Worm (Caenorhabditis elegans) whole organism, L4 larva: ENCODE data around the gene slc-25A18.1.

ENCODE experiments used
- F26F4.8 ChIP-seq: fragments of 200-800 bp; sonication (Bioruptor generic); conservative IDR thresholded peaks from 2 replicates; pipeline ENCODE4 v1.3.6; 2022; ENCODE audit warnings: missing genetic modification characterization, missing compliant biosample characterization
- F37D6.2 ChIP-seq: sonication (generic microtip); optimal IDR thresholded peaks from 2 replicates; lab custom pipeline; 2016; ENCODE audit warnings: mild to moderate bottlenecking, missing genetic modification characterization, missing compliant biosample characterization
- F49E8.2 ChIP-seq: sonication (generic microtip); optimal IDR thresholded peaks from 2 replicates; lab custom pipeline; 2016; ENCODE audit warnings: missing compliant biosample characterization, mild to moderate bottlenecking, missing genetic modification characterization, borderline replicate concordance
- T20F7.1 ChIP-seq: fragments of 200-800 bp; sonication (Bioruptor generic); optimal IDR thresholded peaks from 2 replicates; lab custom pipeline; 2018; ENCODE audit warnings: mild to moderate bottlenecking, missing genetic modification characterization, missing compliant biosample characterization
- T26A8.4 ChIP-seq: fragments of 200-800 bp; sonication (Bioruptor generic); IDR thresholded peaks from 2 replicates; pipeline ENCODE4 v1.3.6; 2022; ENCODE audit warnings: missing genetic modification characterization, missing compliant biosample characterization
- Y48G9A.11 ChIP-seq: fragments of 200-800 bp; sonication (Bioruptor generic); IDR thresholded peaks from 2 replicates; pipeline ENCODE4 v1.3.6; 2022; ENCODE audit warnings: missing genetic modification reagents, missing genetic modification characterization, missing compliant biosample characterization
- Y5F2A.4 ChIP-seq: fragments of 200-800 bp; sonication (Bioruptor generic); optimal IDR thresholded peaks from 2 replicates; lab custom pipeline; 2018; ENCODE audit warnings: mild to moderate bottlenecking, missing genetic modification characterization, missing compliant biosample characterization
- Y75B8A.6 ChIP-seq: fragments of 200-800 bp; sonication (Bioruptor generic); IDR thresholded peaks from 2 replicates; pipeline ENCODE4 v1.3.6; 2022; ENCODE audit warnings: missing genetic modification reagents, missing genetic modification characterization, missing compliant biosample characterization
- ZK337.2 ChIP-seq: fragments of 200-800 bp; sonication (Bioruptor generic); IDR thresholded peaks from 2 replicates; pipeline ENCODE4 v1.3.6; 2022; ENCODE audit warnings: missing genetic modification reagents, missing genetic modification characterization, missing compliant biosample characterization
- aha-1 ChIP-seq: fragments of 150-350 bp; peaks from one replicate; lab custom pipeline; 2014; ENCODE audit warnings: missing biosample characterization, missing genetic modification characterization
- ama-1 ChIP-seq: fragments of 150-350 bp; optimal IDR thresholded peaks from 2 replicates; lab custom pipeline; 2014; ENCODE audit warnings: inconsistent platforms, mixed read lengths
- ceh-44 ChIP-seq: fragments of 200-800 bp; sonication (Bioruptor generic); IDR thresholded peaks from 2 replicates; pipeline ENCODE4 v1.3.6; 2022; ENCODE audit warnings: missing genetic modification reagents, missing genetic modification characterization, missing compliant biosample characterization
- ces-1 ChIP-seq: fragments of 150-350 bp; sonication (generic microtip); optimal IDR thresholded peaks from 4 replicates; lab custom pipeline; 2014; ENCODE audit warnings: missing biosample characterization, missing genetic modification reagents, missing genetic modification characterization
- cey-2 ChIP-seq: sonication (generic microtip); optimal IDR thresholded peaks from 3 replicates; lab custom pipeline; 2017; ENCODE audit warnings: missing genetic modification characterization, mild to moderate bottlenecking, missing compliant biosample characterization, antibody characterized with exemption, borderline replicate concordance; ENCODE audit not compliant: insufficient read depth
- daf-12 ChIP-seq: fragments of 150-350 bp; optimal IDR thresholded peaks from 2 replicates; lab custom pipeline; 2014; ENCODE audit warnings: missing biosample characterization, missing genetic modification reagents, missing genetic modification characterization
- daf-8 ChIP-seq: fragments of 200-800 bp; sonication (Bioruptor generic); IDR thresholded peaks from 2 replicates; pipeline ENCODE4 v1.3.6; 2022; ENCODE audit warnings: missing genetic modification characterization, missing compliant biosample characterization
- dmd-8 ChIP-seq: fragments of 200-800 bp; sonication (Bioruptor generic); IDR thresholded peaks from 2 replicates; pipeline ENCODE4 v1.3.6; 2022; ENCODE audit warnings: missing genetic modification characterization, missing compliant biosample characterization
- duxl-1 ChIP-seq: sonication (generic microtip); optimal IDR thresholded peaks from 2 replicates; lab custom pipeline; 2016; ENCODE audit warnings: mild to moderate bottlenecking, missing genetic modification characterization, moderate library complexity, missing compliant biosample characterization; ENCODE audit not compliant: poor library complexity
- dve-1 ChIP-seq: sonication (generic microtip); optimal IDR thresholded peaks from 2 replicates; lab custom pipeline; 2017; ENCODE audit warnings: antibody characterized with exemption, mild to moderate bottlenecking, missing genetic modification characterization, missing compliant biosample characterization; ENCODE audit not compliant: insufficient read depth
- egl-27 ChIP-seq: sonication (generic microtip); optimal IDR thresholded peaks from 3 replicates; lab custom pipeline; 2017; ENCODE audit warnings: missing biosample characterization, missing genetic modification reagents, missing genetic modification characterization
- gei-8 ChIP-seq: fragments of 200-800 bp; sonication (Bioruptor generic); optimal IDR thresholded peaks from 2 replicates; lab custom pipeline; 2018; ENCODE audit warnings: mild to moderate bottlenecking, missing genetic modification characterization, missing compliant biosample characterization
- hif-1 ChIP-seq, 2 experiments: sonication (generic microtip); optimal IDR thresholded peaks; 2 replicates each; lab custom pipeline; 2016 to 2017; ENCODE audit warnings: missing compliant biosample characterization in 2 of 2, missing genetic modification characterization in 2 of 2, missing genetic modification reagents in 2 of 2, missing genotype in 2 of 2, mild to moderate bottlenecking in 1 of 2
- hmg-1.1 ChIP-seq: fragments of 200-800 bp; sonication (Bioruptor generic); IDR thresholded peaks from 2 replicates; pipeline ENCODE4 v1.3.6; 2022; ENCODE audit warnings: missing genetic modification reagents, missing genetic modification characterization, missing compliant biosample characterization
- lin-1 ChIP-seq: fragments of 200-800 bp; sonication (Bioruptor generic); IDR thresholded peaks from 2 replicates; pipeline ENCODE4 v1.3.6; 2022; ENCODE audit warnings: missing genetic modification reagents, missing genetic modification characterization, missing compliant biosample characterization
- lin-29 ChIP-seq: fragments of 200-800 bp; sonication (Bioruptor generic); IDR thresholded peaks from 2 replicates; pipeline ENCODE4 v1.3.6; 2022; ENCODE audit warnings: missing genetic modification reagents, missing genetic modification characterization, missing compliant biosample characterization
- lir-3 ChIP-seq: sonication (generic microtip); optimal IDR thresholded peaks from 2 replicates; lab custom pipeline; 2016; ENCODE audit warnings: mild to moderate bottlenecking, missing genetic modification characterization, missing compliant biosample characterization
- lsy-2 ChIP-seq, 2 experiments: fragments of 150-350 bp in 1 of 2; sonication (generic microtip) in 1 of 2; optimal IDR thresholded peaks; 2 replicates each; lab custom pipeline; 2014 to 2017; ENCODE audit warnings: missing biosample characterization in 2 of 2, missing genetic modification characterization in 2 of 2
- madf-9 ChIP-seq: fragments of 200-800 bp; sonication (Bioruptor generic); conservative IDR thresholded peaks from 2 replicates; pipeline ENCODE4 v1.3.6; 2022; ENCODE audit warnings: missing genetic modification reagents, missing genetic modification characterization, missing compliant biosample characterization
- mdl-1 ChIP-seq, 2 experiments: fragments of 150-350 bp in 1 of 2; sonication (generic microtip) in 1 of 2; optimal IDR thresholded peaks; 2 replicates each; lab custom pipeline; 2014 to 2017; ENCODE audit warnings: missing biosample characterization in 2 of 2, missing genetic modification characterization in 2 of 2
- mdt-29 ChIP-seq: fragments of 200-800 bp; sonication (Bioruptor generic); IDR thresholded peaks from 2 replicates; pipeline ENCODE4 v1.3.6; 2022; ENCODE audit warnings: missing genetic modification reagents, missing genetic modification characterization, missing compliant biosample characterization
- mep-1 ChIP-seq: fragments of 150-350 bp; sonication (generic microtip); optimal IDR thresholded peaks from 3 replicates; lab custom pipeline; 2014; ENCODE audit warnings: missing biosample characterization, missing genetic modification characterization
- mxl-3 ChIP-seq: fragments of 200-800 bp; sonication (Bioruptor generic); optimal IDR thresholded peaks from 2 replicates; lab custom pipeline; 2018; ENCODE audit warnings: mild to moderate bottlenecking, missing genetic modification characterization, missing compliant biosample characterization
- nhr-10 ChIP-seq: fragments of 150-350 bp; optimal IDR thresholded peaks from 2 replicates; lab custom pipeline; 2014; ENCODE audit warnings: missing biosample characterization, missing genetic modification characterization
- nhr-102 ChIP-seq: sonication (generic microtip); optimal IDR thresholded peaks from 2 replicates; lab custom pipeline; 2016; ENCODE audit warnings: mild to moderate bottlenecking, missing genetic modification characterization, moderate library complexity, missing compliant biosample characterization
- nhr-237 ChIP-seq: sonication (generic microtip); optimal IDR thresholded peaks from 2 replicates; lab custom pipeline; 2017; ENCODE audit warnings: missing biosample characterization, missing genetic modification characterization
- nhr-25 ChIP-seq: sonication (generic microtip); optimal IDR thresholded peaks from 2 replicates; lab custom pipeline; 2017; ENCODE audit warnings: missing genetic modification characterization, mild to moderate bottlenecking, missing compliant biosample characterization, antibody characterized with exemption, moderate library complexity, borderline replicate concordance; ENCODE audit not compliant: insufficient read depth
- nhr-28 ChIP-seq: fragments of 150-350 bp; optimal IDR thresholded peaks from 2 replicates; lab custom pipeline; 2014; ENCODE audit warnings: missing biosample characterization, missing genetic modification characterization
- nhr-42 ChIP-seq: fragments of 200-800 bp; sonication (Bioruptor generic); IDR thresholded peaks from 2 replicates; pipeline ENCODE4 v1.3.6; 2022; ENCODE audit warnings: missing genetic modification characterization, missing compliant biosample characterization
- nhr-48 ChIP-seq: sonication (generic microtip); optimal IDR thresholded peaks from 2 replicates; lab custom pipeline; 2016; ENCODE audit warnings: mild to moderate bottlenecking, missing genetic modification characterization, missing compliant biosample characterization
- nhr-6 ChIP-seq: fragments of 150-350 bp; optimal IDR thresholded peaks from 2 replicates; lab custom pipeline; 2014; ENCODE audit warnings: missing biosample characterization, missing genetic modification characterization
- nhr-76 ChIP-seq: fragments of 150-350 bp; optimal IDR thresholded peaks from 2 replicates; lab custom pipeline; 2014; ENCODE audit warnings: missing biosample characterization, missing genetic modification characterization
- pha-4 ChIP-seq, 2 experiments: fragments of 150-350 bp in 1 of 2; fragments of 200-800 bp in 1 of 2; sonication (Bioruptor generic) in 1 of 2; IDR thresholded peaks in 1 of 2; optimal IDR thresholded peaks in 1 of 2; 2 replicates each; pipeline versions ENCODE4 v1.3.6 to Lab custom; 2014 to 2022; ENCODE audit warnings: missing genetic modification characterization in 2 of 2, missing genetic modification reagents in 2 of 2, missing biosample characterization in 1 of 2, missing compliant biosample characterization in 1 of 2
- pqm-1 ChIP-seq: sonication (generic microtip); optimal IDR thresholded peaks from 2 replicates; lab custom pipeline; 2017; ENCODE audit warnings: missing biosample characterization, missing genetic modification characterization
- sdz-12 ChIP-seq: fragments of 200-800 bp; sonication (Bioruptor generic); optimal IDR thresholded peaks from 2 replicates; lab custom pipeline; 2018; ENCODE audit warnings: mild to moderate bottlenecking, missing genetic modification characterization, missing compliant biosample characterization
- set-16 ChIP-seq: fragments of 200-800 bp; sonication (Bioruptor generic); IDR thresholded peaks from 2 replicates; pipeline ENCODE4 v1.3.6; 2022; ENCODE audit warnings: missing genetic modification reagents, missing genetic modification characterization, missing compliant biosample characterization
- snpc-4 ChIP-seq: fragments of 150-350 bp; optimal IDR thresholded peaks from 2 replicates; lab custom pipeline; 2014; ENCODE audit warnings: missing biosample characterization, missing genetic modification characterization
- unc-130 ChIP-seq: sonication (generic microtip); optimal IDR thresholded peaks from 2 replicates; lab custom pipeline; 2016; ENCODE audit warnings: missing genetic modification reagents, missing genetic modification characterization, missing compliant biosample characterization
- vab-7 ChIP-seq: fragments of 200-800 bp; sonication (Bioruptor generic); IDR thresholded peaks from 2 replicates; pipeline ENCODE4 v1.3.6; 2022; ENCODE audit warnings: missing genetic modification reagents, missing genetic modification characterization, missing compliant biosample characterization
- zfp-3 ChIP-seq: fragments of 200-800 bp; sonication (Bioruptor generic); conservative IDR thresholded peaks from 2 replicates; pipeline ENCODE4 v1.3.6; 2022; ENCODE audit warnings: missing genetic modification reagents, missing genetic modification characterization, missing compliant biosample characterization

slc-25A18.1 gene

ce11 chrX:14975467-14976167 lies 28.1 kb downstream of the slc-25A18.1 start, which contains the start of gene F20D1.3 (continued):
- TF ChIP-seq mxl-3 (GFP tag; lab: Kevin White, UChicago) (peak; percentile 72), unc-130 (no peak), lsy-2 (tag; optimal IDR thresholded peaks at IDR 0.05; lab: Kevin White, UChicago) (peak; percentile 17 to 70), nhr-28 (tag; lab: Kevin White, UChicago) (peak; percentile 89), hmg-1.1 (GFP tag; lab: Robert Waterston, UW) (peak; percentile 8; the same call in 1 of the 2 replicates), cey-2 (no peak), sdz-12 (no peak), nhr-48 (tag; lab: Kevin White, UChicago) (peak; percentile 8), nhr-42 (no peak), Y75B8A.6 (GFP tag; lab: Robert Waterston, UW) (no peak), gei-8 (GFP tag; lab: Kevin White, UChicago) (no peak), nhr-25 (tag; lab: Kevin White, UChicago) (no peak), F26F4.8 (no peak), T26A8.4 (no peak), pha-4 (GFP tag; IDR thresholded peaks at IDR 0.05; lab: Robert Waterston, UW) (no peak), pha-4 (tag; optimal IDR thresholded peaks at IDR 0.05; lab: Kevin White, UChicago) (no peak), ces-1 (no peak), lin-29 (GFP tag; lab: Robert Waterston, UW) (no peak), ceh-44 (no peak), pqm-1 (no peak), duxl-1 (tag; lab: Kevin White, UChicago) (no peak), mdl-1 (tag; optimal IDR thresholded peaks at IDR 0.05; lab: Kevin White, UChicago) (peak in 1 of 2 experiments; percentile 85), zfp-3 (no peak), mdt-29 (no peak), set-16 (no peak), T20F7.1 (GFP tag; lab: Kevin White, UChicago) (peak; percentile 72), Y5F2A.4 (GFP tag; lab: Kevin White, UChicago) (no peak), lir-3 (tag; lab: Kevin White, UChicago) (no peak), F37D6.2 (no peak), vab-7 (GFP tag; lab: Robert Waterston, UW) (no peak), daf-12 (tag; lab: Kevin White, UChicago) (no peak), hif-1 (tag; optimal IDR thresholded peaks at IDR 0.05; lab: Kevin White, UChicago) (peak in 1 of 2 experiments; percentile 61), ama-1 (lab: Kevin White, UChicago) (no peak), egl-27 (tag; lab: Kevin White, UChicago) (no peak), nhr-102 (tag; lab: Kevin White, UChicago) (no peak), nhr-6 (no peak), aha-1 (tag; lab: Kevin White, UChicago) (peak; percentile 97), nhr-76 (tag; lab: Kevin White, UChicago) (no peak), mep-1 (tag; lab: Kevin White, UChicago) (peak; percentile 86), F49E8.2 (no peak), snpc-4 (no peak), lin-1 (no peak), dmd-8 (no peak), nhr-10 (no peak), dve-1 (tag; lab: Kevin White, UChicago) (peak; percentile 75), nhr-237 (no peak), madf-9 (GFP tag; lab: Robert Waterston, UW) (no peak), Y48G9A.11 (GFP tag; lab: Robert Waterston, UW) (no peak), ZK337.2 (GFP tag; lab: Robert Waterston, UW) (no peak), daf-8 (no peak)
